Worm (Caenorhabditis elegans) whole organism, late embryonic: ENCODE data around the gene mog-4.

ENCODE experiments used
- ceh-22 ChIP-seq: sonication (generic microtip); optimal IDR thresholded peaks from 2 replicates; lab custom pipeline; 2017; ENCODE audit warnings: missing biosample characterization, missing genetic modification characterization
- ceh-45 ChIP-seq: fragments of 200-800 bp; sonication (Bioruptor generic); IDR thresholded peaks from 2 replicates; pipeline ENCODE4 v1.3.6; 2022; ENCODE audit warnings: missing genetic modification reagents, missing genetic modification characterization, missing compliant biosample characterization
- nfya-1 ChIP-seq: sonication (generic microtip); optimal IDR thresholded peaks from 2 replicates; lab custom pipeline; 2017; ENCODE audit warnings: missing genetic modification characterization, mild to moderate bottlenecking, missing compliant biosample characterization, antibody characterized with exemption, moderate library complexity
- nhr-11 ChIP-seq: fragments of 150-350 bp; optimal IDR thresholded peaks from 2 replicates; lab custom pipeline; 2014; ENCODE audit warnings: missing biosample characterization, missing genetic modification characterization
- pha-4 ChIP-seq: fragments of 150-350 bp; optimal IDR thresholded peaks from 2 replicates; lab custom pipeline; 2018; ENCODE audit warnings: missing biosample characterization, missing genetic modification reagents, missing genetic modification characterization
- tbx-2 ChIP-seq: sonication (generic microtip); optimal IDR thresholded peaks from 2 replicates; lab custom pipeline; 2016; ENCODE audit warnings: missing genetic modification characterization, missing compliant biosample characterization

ce11 chrII:14506245-14506644, 55.2 kb downstream of the mog-4 start, which contains the start of gene K10H10.12:
- TF ChIP-seq nfya-1 (tag; lab: Kevin White, UChicago) (no peak), tbx-2 (tag; lab: Kevin White, UChicago) (no peak), ceh-22 (no peak), pha-4 (no peak), ceh-45 (GFP tag; lab: Robert Waterston, UW) (no peak), nhr-11 (tag; lab: Kevin White, UChicago) (no peak)
